Worm (Caenorhabditis elegans): ENCODE measurements around the gene sec-5.
A peak's percentile ranks its signal among the peaks of the same experiment; 100 is the strongest.

The sec-5 gene

ce11 chrII:9210076-9210475, 33.1 kb upstream of the sec-5 start, which contains the start of gene ZK1067.4:
TSS of gene ZK1067.4 (plus strand) at chrII:9210376.
- no peak for TF ChIP-seq fkh-2 (tag; optimal IDR thresholded peaks at IDR 0.05)
- TF ChIP-seq lsy-12 (tag; optimal IDR thresholded peaks at IDR 0.05) = no peak
- no peak for TF ChIP-seq aly-2 (tag; optimal IDR thresholded peaks at IDR 0.05)
- no peak for TF ChIP-seq elt-2 (tag; optimal IDR thresholded peaks at IDR 0.05)
- TF ChIP-seq nhr-11 (tag; optimal IDR thresholded peaks at IDR 0.05) = no peak
- no peak for TF ChIP-seq hmg-11 (tag; optimal IDR thresholded peaks at IDR 0.05)
- no peak for TF ChIP-seq eor-1 (tag; optimal IDR thresholded peaks at IDR 0.05)
- TF ChIP-seq ZK546.5 (tag; optimal IDR thresholded peaks at IDR 0.05) = no peak
- TF ChIP-seq pqm-1 (tag; optimal IDR thresholded peaks at IDR 0.05) = no peak
- TF ChIP-seq ama-1 (optimal IDR thresholded peaks at IDR 0.05) = no peak
- no peak for TF ChIP-seq daf-12 (tag; optimal IDR thresholded peaks at IDR 0.05)
- TF ChIP-seq ceh-82 (tag; optimal IDR thresholded peaks at IDR 0.05) = no peak
- no peak for TF ChIP-seq nhr-77 (tag; optimal IDR thresholded peaks at IDR 0.05)
- no peak for TF ChIP-seq ceh-16 (tag; optimal IDR thresholded peaks at IDR 0.05)
- TF ChIP-seq elt-1 (tag; optimal IDR thresholded peaks at IDR 0.05) = no peak
- no peak for TF ChIP-seq skn-1 (tag; optimal IDR thresholded peaks at IDR 0.05)
- TF ChIP-seq egl-5 (tag; optimal IDR thresholded peaks at IDR 0.05) = no peak
- TF ChIP-seq tbx-2 (tag; optimal IDR thresholded peaks at IDR 0.05) = no peak

ce11 chrII:9197212-9197611, 20.3 kb upstream of the sec-5 start, which contains the start of gene let-23:
TSS of gene let-23 (plus strand) at chrII:9197512.
- TF ChIP-seq daf-12 (tag; optimal IDR thresholded peaks at IDR 0.05) = no peak
- TF ChIP-seq ztf-4 (tag; optimal IDR thresholded peaks at IDR 0.05) = no peak

- no peak for TF ChIP-seq fos-1 (tag; optimal IDR thresholded peaks at IDR 0.05)
- peak; percentile 76 for TF ChIP-seq pqm-1 (tag; optimal IDR thresholded peaks at IDR 0.05)
- no peak for TF ChIP-seq nhr-23 (tag; optimal IDR thresholded peaks at IDR 0.05)
- peak; percentile 50 for TF ChIP-seq pha-4 (tag; optimal IDR thresholded peaks at IDR 0.05)
- peak; percentile 79 for TF ChIP-seq elt-2 (tag; optimal IDR thresholded peaks at IDR 0.05)
- no peak for TF ChIP-seq daf-12 (tag; optimal IDR thresholded peaks at IDR 0.05)
Measured at ce11 chrII:9196325-9196724, 19.4 kb upstream of the sec-5 start.

- TF ChIP-seq nhr-77 (tag; optimal IDR thresholded peaks at IDR 0.05) = no peak
- no peak for TF ChIP-seq hmg-11 (tag; optimal IDR thresholded peaks at IDR 0.05)
- no peak for TF ChIP-seq ceh-28 (tag; optimal IDR thresholded peaks at IDR 0.05)
- TF ChIP-seq nfya-1 (tag; optimal IDR thresholded peaks at IDR 0.05; ENCODE audit: insufficient read depth) = no peak
- no peak for TF ChIP-seq mdl-1 (tag; optimal IDR thresholded peaks at IDR 0.05)
- no peak for TF ChIP-seq nhr-76 (tag; optimal IDR thresholded peaks at IDR 0.05)
- no peak for TF ChIP-seq elt-1 (tag; optimal IDR thresholded peaks at IDR 0.05)
Measured at ce11 chrII:9194195-9194594, 17.2 kb upstream of the sec-5 start, which contains the start of gene twk-4. TSS of gene twk-4 (minus strand) at chrII:9194295.

- TF ChIP-seq elt-1 (tag; optimal IDR thresholded peaks at IDR 0.05) (peak; percentile 60), ztf-11 (tag; optimal IDR thresholded peaks at IDR 0.05) (no peak), mdl-1 (tag; optimal IDR thresholded peaks at IDR 0.05) (no peak), lin-39 (tag; optimal IDR thresholded peaks at IDR 0.05) (no peak), nhr-23 (tag; optimal IDR thresholded peaks at IDR 0.05) (peak; percentile 78)
Measured at ce11 chrII:9190513-9191099, 13.7 kb upstream of the sec-5 start.

ce11 chrII:9189648-9190047, 12.7 kb upstream of the sec-5 start:
- TF ChIP-seq egl-5 (tag; optimal IDR thresholded peaks at IDR 0.05) = no peak
- TF ChIP-seq elt-1 (tag; optimal IDR thresholded peaks at IDR 0.05) = peak; percentile 1
- peak; percentile 83 for TF ChIP-seq nhr-23 (tag; optimal IDR thresholded peaks at IDR 0.05)
- TF ChIP-seq nhr-25 (tag; optimal IDR thresholded peaks at IDR 0.05) = peak; percentile 75
- TF ChIP-seq sea-2 (GFP tag; optimal IDR thresholded peaks at IDR 0.05) = no peak
- TF ChIP-seq nfya-1 (tag; optimal IDR thresholded peaks at IDR 0.05; ENCODE audit: insufficient read depth) = no peak
- no peak for TF ChIP-seq nhr-12 (tag; optimal IDR thresholded peaks at IDR 0.05)
